Fruit fly (Drosophila melanogaster): ENCODE measurements around the gene CG43816.
A peak's percentile ranks its signal among the peaks of the same experiment; 100 is the strongest.

The CG43816 gene

dm6 chr2L:16042385-16043071 lies 38.4 kb downstream of the CG43816 start:
- TF ChIP-seq ash1 (GFP tag; optimal IDR thresholded peaks at IDR 0.05) = no peak
- TF ChIP-seq CG11504 (tag; optimal IDR thresholded peaks at IDR 0.05) = peak; percentile 97
- no peak for TF ChIP-seq ewg (GFP tag; optimal IDR thresholded peaks at IDR 0.05)
- TF ChIP-seq CTCF (GFP tag; optimal IDR thresholded peaks at IDR 0.05) = peak; percentile 49

- TF ChIP-seq Hmx (GFP tag; optimal IDR thresholded peaks at IDR 0.05) (no peak), disco-r (GFP tag; optimal IDR thresholded peaks at IDR 0.05) (no peak), nerfin-2 (GFP tag; IDR thresholded peaks at IDR 0.05; ENCODE audit: partially characterized antibody) (no peak), mld (GFP tag; IDR thresholded peaks at IDR 0.05; ENCODE audit: partially characterized antibody) (no peak), fd102C (GFP tag; optimal IDR thresholded peaks at IDR 0.05) (no peak), Taf1 (GFP tag; IDR thresholded peaks at IDR 0.05) (no peak), Nf-YB (GFP tag; optimal IDR thresholded peaks at IDR 0.05) (peak; percentile 62), insv (GFP tag; optimal IDR thresholded peaks at IDR 0.05) (peak in 1 of 2 experiments; percentile 69), Abd-B (GFP tag; optimal IDR thresholded peaks at IDR 0.05) (peak; percentile 22), CG9932 (GFP tag; IDR thresholded peaks at IDR 0.05) (no peak), Trl (optimal IDR thresholded peaks at IDR 0.05) (peak; percentile 38 to 41), Trl (GFP tag; optimal IDR thresholded peaks at IDR 0.05) (no peak), odd (GFP tag; optimal IDR thresholded peaks at IDR 0.05) (no peak), CG12744 (GFP tag; optimal IDR thresholded peaks at IDR 0.05) (peak; percentile 25), CG10959 (GFP tag; IDR thresholded peaks at IDR 0.05) (0 out of 2 replicates have a peak, but pooled peaks have one; percentile 9), cad (GFP tag; optimal IDR thresholded peaks at IDR 0.05) (peak; percentile 43), zen (tag; optimal IDR thresholded peaks at IDR 0.05) (peak; percentile 62), Ets97D (GFP tag; optimal IDR thresholded peaks at IDR 0.05) (peak; percentile 35), Hr78 (GFP tag; optimal IDR thresholded peaks at IDR 0.05) (peak in 1 of 2 experiments; percentile 45), CG17829 (tag; optimal IDR thresholded peaks at IDR 0.05) (no peak), kay (GFP tag; optimal IDR thresholded peaks at IDR 0.05) (no peak), fd3F (GFP tag; optimal IDR thresholded peaks at IDR 0.05) (no peak), CG10979 (tag; optimal IDR thresholded peaks at IDR 0.05) (no peak), CG16813 (GFP tag; IDR thresholded peaks at IDR 0.05; ENCODE audit: partially characterized antibody) (peak; percentile 42; the same call in 1 of the 3 replicates), sug (tag; optimal IDR thresholded peaks at IDR 0.05) (no peak), Deaf1 (tag; optimal IDR thresholded peaks at IDR 0.05) (peak; percentile 98), D (optimal IDR thresholded peaks at IDR 0.05) (no peak), D (GFP tag; optimal IDR thresholded peaks at IDR 0.05) (no peak), maf-S (GFP tag; optimal IDR thresholded peaks at IDR 0.05) (no peak), CG17912 (GFP tag; optimal IDR thresholded peaks at IDR 0.05) (no peak), Nf-YC (tag; optimal IDR thresholded peaks at IDR 0.05) (peak; percentile 76), CG1832 (GFP tag; optimal IDR thresholded peaks at IDR 0.05) (peak; percentile 40), CG14860 (GFP tag; IDR thresholded peaks at IDR 0.05; ENCODE audit: partially characterized antibody) (peak; percentile 10; the same call in 1 of the 3 replicates), YL-1 (GFP tag; optimal IDR thresholded peaks at IDR 0.05) (no peak), CG6765 (GFP tag; optimal IDR thresholded peaks at IDR 0.05) (no peak), bigmax (GFP tag; optimal IDR thresholded peaks at IDR 0.05) (no peak), stwl (tag; optimal IDR thresholded peaks at IDR 0.05) (peak; percentile 99), ato (GFP tag; IDR thresholded peaks at IDR 0.05; ENCODE audit: partially characterized antibody) (peak; percentile 51; the same call in 1 of the 2 replicates), kah (GFP tag; optimal IDR thresholded peaks at IDR 0.05) (peak; percentile 76), CG6791 (GFP tag; IDR thresholded peaks at IDR 0.05; ENCODE audit: partially characterized antibody) (peak; percentile 77), Ets65A (GFP tag) (peak; percentile 89), Elba2 (GFP tag; optimal IDR thresholded peaks at IDR 0.05) (peak; percentile 97), CG13624 (GFP tag; optimal IDR thresholded peaks at IDR 0.05) (no peak), CG15514 (GFP tag; optimal IDR thresholded peaks at IDR 0.05) (no peak)
Measured at dm6 chr2L:16049647-16050046, 45.5 kb downstream of the CG43816 start, which contains the start of gene beat-Ia. beat-Ia (plus strand) TSS chr2L:16049965.
